Worm (Caenorhabditis elegans) whole organism, young adult: Measurements from ENCODE around the gene nspb-11.

Experiments used
- B0035.1 ChIP-seq: sonication (generic microtip); optimal IDR thresholded peaks from 2 replicates; lab custom pipeline; 2016; ENCODE audit warnings: missing genetic modification characterization, mild to moderate bottlenecking, missing compliant biosample characterization, missing genotype, missing genetic modification reagents
- B0336.3 ChIP-seq: fragments of 200-800 bp; sonication (Bioruptor generic); IDR thresholded peaks from 2 replicates; pipeline ENCODE4 v1.3.6; 2022; ENCODE audit warnings: missing genetic modification characterization, missing compliant biosample characterization
- D2030.7 ChIP-seq: fragments of 200-800 bp; sonication (Bioruptor generic); IDR thresholded peaks from 2 replicates; pipeline ENCODE4 v1.3.6; 2022; ENCODE audit warnings: missing genetic modification reagents, missing genetic modification characterization, missing compliant biosample characterization
- F39B2.1 ChIP-seq: fragments of 200-800 bp; sonication (Bioruptor generic); IDR thresholded peaks from 2 replicates; pipeline ENCODE4 v1.3.6; 2022; ENCODE audit warnings: missing genetic modification reagents, missing genetic modification characterization, missing compliant biosample characterization
- F49E8.2 ChIP-seq: sonication (generic microtip); optimal IDR thresholded peaks from 3 replicates; lab custom pipeline; 2017; ENCODE audit warnings: missing genetic modification characterization, mild to moderate bottlenecking, missing compliant biosample characterization, antibody characterized with exemption, moderate library complexity; ENCODE audit not compliant: insufficient read depth
- F52B5.7 ChIP-seq: sonication (generic microtip); optimal IDR thresholded peaks from 2 replicates; lab custom pipeline; 2016; ENCODE audit warnings: mild to moderate bottlenecking, missing genetic modification characterization, missing compliant biosample characterization
- F55B11.4 ChIP-seq: sonication (generic microtip); optimal IDR thresholded peaks from 2 replicates; lab custom pipeline; 2016; ENCODE audit warnings: missing compliant biosample characterization, missing genetic modification characterization, borderline replicate concordance; ENCODE audit not compliant: insufficient read depth
- F57C9.4 ChIP-seq: sonication (generic microtip); optimal IDR thresholded peaks from 2 replicates; lab custom pipeline; 2017; ENCODE audit warnings: mild to moderate bottlenecking, missing genetic modification characterization, missing compliant biosample characterization
- Y53F4B.3 ChIP-seq: fragments of 200-800 bp; sonication (Bioruptor generic); IDR thresholded peaks from 2 replicates; pipeline ENCODE4 v1.3.6; 2022; ENCODE audit warnings: missing genetic modification reagents, missing genetic modification characterization, missing compliant biosample characterization
- Y53G8AR.9 ChIP-seq: fragments of 200-800 bp; sonication (Bioruptor generic); conservative IDR thresholded peaks from 2 replicates; pipeline ENCODE4 v1.3.6; 2022; ENCODE audit warnings: missing genetic modification reagents, missing genetic modification characterization, missing compliant biosample characterization
- Y56A3A.18 ChIP-seq: fragments of 200-800 bp; sonication (Bioruptor generic); IDR thresholded peaks from 2 replicates; pipeline ENCODE4 v1.3.6; 2022; ENCODE audit warnings: missing genetic modification reagents, missing genetic modification characterization, missing compliant biosample characterization
- Y95B8A.8 ChIP-seq: fragments of 200-800 bp; sonication (Bioruptor generic); IDR thresholded peaks from 2 replicates; pipeline ENCODE4 v1.3.6; 2022; ENCODE audit warnings: missing genetic modification reagents, missing genetic modification characterization, missing compliant biosample characterization
- ZK185.1 ChIP-seq: sonication (generic microtip); optimal IDR thresholded peaks from 2 replicates; lab custom pipeline; 2016; ENCODE audit warnings: mild to moderate bottlenecking, missing genetic modification characterization, missing compliant biosample characterization; ENCODE audit not compliant: poor library complexity, severe bottlenecking
- ama-1 ChIP-seq, 3 experiments: fragments of 150-350 bp in 1 of 3; sonication (generic microtip) in 2 of 3; optimal IDR thresholded peaks; 2 replicates each; lab custom pipeline; 2014 to 2018; ENCODE audit warnings: missing biosample characterization in 2 of 3, missing genetic modification characterization in 2 of 3, missing genetic modification reagents in 2 of 3
- aptf-2 ChIP-seq: fragments of 200-800 bp; sonication (Bioruptor generic); conservative IDR thresholded peaks from 2 replicates; pipeline ENCODE4 v1.3.6; 2022; ENCODE audit warnings: missing genetic modification reagents, missing genetic modification characterization, missing compliant biosample characterization
- aptf-3 ChIP-seq: fragments of 200-800 bp; sonication (Bioruptor generic); IDR thresholded peaks from 2 replicates; pipeline ENCODE4 v1.3.6; 2022; ENCODE audit warnings: missing genetic modification characterization, missing compliant biosample characterization
- athp-1 ChIP-seq: sonication (generic microtip); optimal IDR thresholded peaks from 2 replicates; lab custom pipeline; 2017; ENCODE audit warnings: mild to moderate bottlenecking, missing genetic modification characterization, missing compliant biosample characterization
- attf-5 ChIP-seq: fragments of 200-800 bp; sonication (Bioruptor generic); optimal IDR thresholded peaks from 2 replicates; lab custom pipeline; 2018; ENCODE audit warnings: mild to moderate bottlenecking, missing genetic modification characterization, missing compliant biosample characterization
- ccch-3 ChIP-seq: fragments of 200-800 bp; sonication (Bioruptor generic); optimal IDR thresholded peaks from 2 replicates; lab custom pipeline; 2018; ENCODE audit warnings: mild to moderate bottlenecking, missing genetic modification characterization, missing compliant biosample characterization
- cebp-1 ChIP-seq, 2 experiments: fragments of 200-800 bp in 1 of 2; sonication (Bioruptor generic) in 1 of 2; sonication (generic microtip) in 1 of 2; IDR thresholded peaks in 1 of 2; optimal IDR thresholded peaks in 1 of 2; 2 replicates each; pipeline versions ENCODE4 v1.3.6 to Lab custom; 2017 to 2022; ENCODE audit warnings: missing compliant biosample characterization in 2 of 2, missing genetic modification characterization in 2 of 2, mild to moderate bottlenecking in 1 of 2, missing genetic modification reagents in 1 of 2, moderate library complexity in 1 of 2
- cebp-2 ChIP-seq: fragments of 200-800 bp; sonication (Bioruptor generic); IDR thresholded peaks from 2 replicates; pipeline ENCODE4 v1.3.6; 2022; ENCODE audit warnings: missing genetic modification characterization, missing compliant biosample characterization
- ceh-40 ChIP-seq: fragments of 200-800 bp; sonication (Bioruptor generic); IDR thresholded peaks from 2 replicates; pipeline ENCODE4 v1.3.6; 2022; ENCODE audit warnings: missing genetic modification characterization, missing compliant biosample characterization
- chd-7 ChIP-seq: sonication (generic microtip); optimal IDR thresholded peaks from 2 replicates; lab custom pipeline; 2016; ENCODE audit warnings: mild to moderate bottlenecking, missing genetic modification characterization, moderate library complexity, missing compliant biosample characterization
- dox-1 ChIP-seq: fragments of 200-800 bp; sonication (Bioruptor generic); IDR thresholded peaks from 2 replicates; pipeline ENCODE4 v1.3.6; 2022; ENCODE audit warnings: missing genetic modification reagents, missing genetic modification characterization, missing compliant biosample characterization
- egl-18 ChIP-seq: fragments of 200-800 bp; sonication (Bioruptor generic); IDR thresholded peaks from 2 replicates; pipeline ENCODE4 v1.3.6; 2022; ENCODE audit warnings: missing genetic modification reagents, missing genetic modification characterization, missing compliant biosample characterization
- egl-44 ChIP-seq: fragments of 200-800 bp; sonication (Bioruptor generic); IDR thresholded peaks from 2 replicates; pipeline ENCODE4 v1.3.6; 2022; ENCODE audit warnings: missing genetic modification reagents, missing genetic modification characterization, missing compliant biosample characterization
- egrh-3 ChIP-seq: fragments of 200-800 bp; sonication (Bioruptor generic); IDR thresholded peaks from 2 replicates; pipeline ENCODE4 v1.3.6; 2022; ENCODE audit warnings: missing genetic modification reagents, missing genetic modification characterization, missing compliant biosample characterization
- hmg-20 ChIP-seq: fragments of 200-800 bp; sonication (Bioruptor generic); IDR thresholded peaks from 2 replicates; pipeline ENCODE4 v1.3.6; 2022; ENCODE audit warnings: missing genetic modification reagents, missing genetic modification characterization, missing compliant biosample characterization
- hsf-1 ChIP-seq: fragments of 200-800 bp; sonication (Bioruptor generic); IDR thresholded peaks from 2 replicates; pipeline ENCODE4 v1.3.6; 2022; ENCODE audit warnings: missing genetic modification reagents, missing genetic modification characterization, missing compliant biosample characterization
- lag-1 ChIP-seq: fragments of 200-800 bp; sonication (Bioruptor generic); IDR thresholded peaks from 2 replicates; pipeline ENCODE4 v1.3.6; 2022; ENCODE audit warnings: missing genetic modification reagents, missing genetic modification characterization, missing compliant biosample characterization
- let-607 ChIP-seq, 2 experiments: fragments of 200-800 bp in 1 of 2; sonication (Bioruptor generic) in 1 of 2; sonication (generic microtip) in 1 of 2; optimal IDR thresholded peaks; 2 replicates each; lab custom pipeline; 2016 to 2018; ENCODE audit warnings: mild to moderate bottlenecking in 2 of 2, missing compliant biosample characterization in 2 of 2, missing genetic modification characterization in 2 of 2, moderate library complexity in 2 of 2, missing genotype in 1 of 2
- lsy-27 ChIP-seq: sonication (generic microtip); optimal IDR thresholded peaks from 2 replicates; lab custom pipeline; 2017; ENCODE audit warnings: missing genetic modification characterization, mild to moderate bottlenecking, missing compliant biosample characterization, antibody characterized with exemption, missing genotype, borderline replicate concordance; ENCODE audit not compliant: insufficient read depth
- mes-4 ChIP-seq: sonication (generic microtip); optimal IDR thresholded peaks from 2 replicates; lab custom pipeline; 2016; ENCODE audit warnings: missing genotype, missing genetic modification characterization, missing compliant biosample characterization
- mxl-1 ChIP-seq: sonication (generic microtip); optimal IDR thresholded peaks from 2 replicates; lab custom pipeline; 2016; ENCODE audit warnings: missing genetic modification characterization, missing compliant biosample characterization
- nfya-1 ChIP-seq: sonication (generic microtip); optimal IDR thresholded peaks from 2 replicates; lab custom pipeline; 2017; ENCODE audit warnings: antibody characterized with exemption, missing compliant biosample characterization, missing genetic modification characterization, borderline replicate concordance; ENCODE audit not compliant: insufficient read depth
- nhr-120 ChIP-seq: fragments of 200-800 bp; sonication (Bioruptor generic); IDR thresholded peaks from 2 replicates; pipeline ENCODE4 v1.3.6; 2022; ENCODE audit warnings: missing genetic modification characterization, missing compliant biosample characterization
- pbrm-1 ChIP-seq: fragments of 200-800 bp; sonication (Bioruptor generic); IDR thresholded peaks from 2 replicates; pipeline ENCODE4 v1.3.6; 2022; ENCODE audit warnings: missing genetic modification reagents, missing genetic modification characterization, missing compliant biosample characterization
- pha-4 ChIP-seq: fragments of 150-350 bp; sonication (generic microtip); optimal IDR thresholded peaks from 2 replicates; lab custom pipeline; 2014; ENCODE audit warnings: missing biosample characterization, missing genetic modification reagents, missing genetic modification characterization
- sdz-38 ChIP-seq: sonication (generic microtip); optimal IDR thresholded peaks from 2 replicates; lab custom pipeline; 2016; ENCODE audit warnings: missing genotype, missing genetic modification characterization, missing compliant biosample characterization
- snpc-4 ChIP-seq, 5 experiments: fragments of 150-350 bp in 1 of 5; sonication (generic microtip) in 4 of 5; optimal IDR thresholded peaks; 2 replicates each; lab custom pipeline; 2014 to 2018; ENCODE audit warnings: missing genetic modification characterization in 5 of 5, missing biosample characterization in 3 of 5, antibody characterized with exemption in 2 of 5, mild to moderate bottlenecking in 2 of 5, missing compliant biosample characterization in 2 of 5, missing genotype in 2 of 5, moderate library complexity in 2 of 5, missing genetic modification reagents in 1 of 5
- somi-1 ChIP-seq: fragments of 200-800 bp; sonication (Bioruptor generic); optimal IDR thresholded peaks from 2 replicates; lab custom pipeline; 2018; ENCODE audit warnings: mild to moderate bottlenecking, missing genetic modification characterization, missing compliant biosample characterization
- sptf-2 ChIP-seq: fragments of 200-800 bp; sonication (Bioruptor generic); optimal IDR thresholded peaks from 2 replicates; lab custom pipeline; 2018; ENCODE audit warnings: mild to moderate bottlenecking, missing genetic modification characterization, missing compliant biosample characterization
- unc-130 ChIP-seq: sonication (generic microtip); optimal IDR thresholded peaks from 2 replicates; lab custom pipeline; 2016; ENCODE audit warnings: missing genetic modification reagents, missing genetic modification characterization, missing compliant biosample characterization
- unc-62 ChIP-seq: fragments of 150-350 bp; optimal IDR thresholded peaks from 2 replicates; lab custom pipeline; 2014; ENCODE audit warnings: missing biosample characterization, missing genetic modification reagents, missing genetic modification characterization
- xnd-1 ChIP-seq: sonication (generic microtip); optimal IDR thresholded peaks from 2 replicates; lab custom pipeline; 2016; ENCODE audit warnings: missing genotype, missing genetic modification reagents, missing genetic modification characterization, missing compliant biosample characterization
- ztf-6 ChIP-seq: fragments of 200-800 bp; sonication (Bioruptor generic); IDR thresholded peaks from 2 replicates; pipeline ENCODE4 v1.3.6; 2022; ENCODE audit warnings: missing genetic modification reagents, missing genetic modification characterization, missing compliant biosample characterization

Gene nspb-11

ce11 chrII:12918960-12919553 lies 11.9 kb downstream of the nspb-11 start, which contains the start of the genes F58G1.2 and wago-4 (continued):
- TF ChIP-seq snpc-4 (GFP tag; optimal IDR thresholded peaks at IDR 0.05; lab: Kevin White, UChicago) (no peak), snpc-4 (tag; optimal IDR thresholded peaks at IDR 0.05; lab: Kevin White, UChicago) (peak in 3 of 4 experiments; percentile 26 to 50 (median 30)), Y95B8A.8 (0 out of 2 replicates have a peak, but pooled peaks have one; percentile 24), unc-62 (GFP tag; lab: Kevin White, UChicago) (no peak), F52B5.7 (no peak), mes-4 (no peak), pha-4 (no peak), ccch-3 (GFP tag; lab: Kevin White, UChicago) (no peak), F55B11.4 (tag; lab: Kevin White, UChicago) (no peak), Y53G8AR.9 (GFP tag; lab: Robert Waterston, UW) (no peak), nfya-1 (tag; lab: Kevin White, UChicago) (no peak), egrh-3 (GFP tag; lab: Robert Waterston, UW) (no peak), athp-1 (no peak), nhr-120 (GFP tag; lab: Robert Waterston, UW) (no peak), aptf-2 (GFP tag; lab: Robert Waterston, UW) (no peak), xnd-1 (peak; percentile 71), sdz-38 (no peak), mxl-1 (tag; lab: Kevin White, UChicago) (no peak), F39B2.1 (no peak), ceh-40 (GFP tag; lab: Robert Waterston, UW) (no peak), chd-7 (tag; lab: Kevin White, UChicago) (no peak), lsy-27 (tag; lab: Kevin White, UChicago) (no peak), lag-1 (no peak), cebp-2 (GFP tag; lab: Robert Waterston, UW) (no peak), Y56A3A.18 (no peak), Y53F4B.3 (GFP tag; lab: Robert Waterston, UW) (peak; percentile 36; the same call in 1 of the 2 replicates), pbrm-1 (GFP tag; lab: Robert Waterston, UW) (no peak), B0035.1 (tag; lab: Kevin White, UChicago) (no peak), F49E8.2 (peak; percentile 88), D2030.7 (GFP tag; lab: Robert Waterston, UW) (peak; percentile 86), cebp-1 (GFP tag; IDR thresholded peaks at IDR 0.05; lab: Robert Waterston, UW) (no peak), cebp-1 (tag; optimal IDR thresholded peaks at IDR 0.05; lab: Kevin White, UChicago) (peak; percentile 51), dox-1 (peak; percentile 82), ZK185.1 (tag; lab: Kevin White, UChicago) (no peak), attf-5 (GFP tag; lab: Kevin White, UChicago) (no peak), ztf-6 (GFP tag; lab: Robert Waterston, UW) (no peak), sptf-2 (GFP tag; lab: Kevin White, UChicago) (no peak), egl-44 (GFP tag; lab: Robert Waterston, UW) (no peak), unc-130 (GFP tag; lab: Kevin White, UChicago) (peak; percentile 10), ama-1 (optimal IDR thresholded peaks at IDR 0.05; lab: Kevin White, UChicago) (no peak), ama-1 (GFP tag; optimal IDR thresholded peaks at IDR 0.05; lab: Kevin White, UChicago) (no peak), hmg-20 (GFP tag; lab: Robert Waterston, UW) (no peak), F57C9.4 (tag; lab: Kevin White, UChicago) (no peak), B0336.3 (no peak), let-607 (tag; optimal IDR thresholded peaks at IDR 0.05; lab: Kevin White, UChicago) (no peak), somi-1 (GFP tag; lab: Kevin White, UChicago) (no peak), hsf-1 (GFP tag; lab: Robert Waterston, UW) (peak; percentile 79), aptf-3 (GFP tag; lab: Robert Waterston, UW) (no peak), egl-18 (no peak)
